Fruit fly (Drosophila melanogaster): Measurements from ENCODE around the gene dia.

Gene dia

dm6 chr2L:20805624-20806339 lies 47.8 kb downstream of the dia start (continued):
- TF ChIP-seq CG34406 (GFP tag; optimal IDR thresholded peaks at IDR 0.05) (peak; percentile 68), fkh (GFP tag; optimal IDR thresholded peaks at IDR 0.05) (peak; percentile 60), CG10631 (GFP tag; optimal IDR thresholded peaks at IDR 0.05) (peak; percentile 69), Sox15 (GFP tag; optimal IDR thresholded peaks at IDR 0.05) (peak; percentile 58), CG4318 (GFP tag; optimal IDR thresholded peaks at IDR 0.05) (peak; percentile 38), fd59A (GFP tag; optimal IDR thresholded peaks at IDR 0.05) (peak; percentile 16), Sox102F (GFP tag; optimal IDR thresholded peaks at IDR 0.05) (peak; percentile 78), CG9139 (GFP tag; optimal IDR thresholded peaks at IDR 0.05) (peak; percentile 12), Sox14 (GFP tag; optimal IDR thresholded peaks at IDR 0.05) (peak; percentile 65), Smox (GFP tag; optimal IDR thresholded peaks at IDR 0.05) (peak; percentile 73), pdm3 (GFP tag; optimal IDR thresholded peaks at IDR 0.05) (peak; percentile 68), CG8319 (GFP tag; optimal IDR thresholded peaks at IDR 0.05) (peak; percentile 63), Ets21C (GFP tag; optimal IDR thresholded peaks at IDR 0.05) (peak; percentile 15), dac (GFP tag; optimal IDR thresholded peaks at IDR 0.05) (peak; percentile 40), CG31627 (GFP tag; optimal IDR thresholded peaks at IDR 0.05) (peak; percentile 62), Eip93F (GFP tag; optimal IDR thresholded peaks at IDR 0.05) (peak; percentile 52), Ets96B (tag; optimal IDR thresholded peaks at IDR 0.05) (peak; percentile 49), vri (GFP tag; optimal IDR thresholded peaks at IDR 0.05) (peak; percentile 82)

- no peak for TF ChIP-seq vri (GFP tag; optimal IDR thresholded peaks at IDR 0.05)
- no peak for TF ChIP-seq Ets21C (GFP tag; optimal IDR thresholded peaks at IDR 0.05)
- no peak for TF ChIP-seq CG6276 (GFP tag; optimal IDR thresholded peaks at IDR 0.05)
- TF ChIP-seq CG6854 (GFP tag; optimal IDR thresholded peaks at IDR 0.05), result no peak
- no peak for TF ChIP-seq CG11762 (GFP tag; optimal IDR thresholded peaks at IDR 0.05; ENCODE audit: insufficient read depth)
- TF ChIP-seq fd85E (GFP tag; optimal IDR thresholded peaks at IDR 0.05), result no peak
- no peak for TF ChIP-seq CG11294 (GFP tag; IDR thresholded peaks at IDR 0.05)
- TF ChIP-seq Eip93F (GFP tag; optimal IDR thresholded peaks at IDR 0.05), result no peak
Measured at dm6 chr2L:20806619-20807018, 48.7 kb downstream of the dia start.

dm6 chr2L:20807617-20808509 lies 49.9 kb downstream of the dia start:
- peak; percentile 33 for TF ChIP-seq OdsH (GFP tag; optimal IDR thresholded peaks at IDR 0.05)
- peak; percentile 40 for TF ChIP-seq CG6792 (GFP tag; optimal IDR thresholded peaks at IDR 0.05)
- TF ChIP-seq CG3032 (tag; optimal IDR thresholded peaks at IDR 0.05), result peak; percentile 35
- TF ChIP-seq CG1621 (tag; optimal IDR thresholded peaks at IDR 0.05), result no peak
- peak; percentile 39 for TF ChIP-seq CG32006 (GFP tag; optimal IDR thresholded peaks at IDR 0.05)
- peak; percentile 30 for TF ChIP-seq vri (GFP tag; optimal IDR thresholded peaks at IDR 0.05)
- peak; percentile 12 for TF ChIP-seq CG11762 (GFP tag; optimal IDR thresholded peaks at IDR 0.05; ENCODE audit: insufficient read depth)
- TF ChIP-seq ss (GFP tag; optimal IDR thresholded peaks at IDR 0.05), result peak in 1 of 2 experiments; percentile 12
- peak; percentile 44 for TF ChIP-seq Ets96B (tag; optimal IDR thresholded peaks at IDR 0.05)
- peak; percentile 24 for TF ChIP-seq dsx (GFP tag; optimal IDR thresholded peaks at IDR 0.05; ENCODE audit: poor library complexity, severe bottlenecking)
- no peak for TF ChIP-seq CG6276 (GFP tag; optimal IDR thresholded peaks at IDR 0.05)
- TF ChIP-seq acj6 (GFP tag; optimal IDR thresholded peaks at IDR 0.05), result peak; percentile 34
- TF ChIP-seq CG9139 (GFP tag; optimal IDR thresholded peaks at IDR 0.05), result peak; percentile 3
- no peak for TF ChIP-seq net (GFP tag; optimal IDR thresholded peaks at IDR 0.05)
- peak; percentile 27 for TF ChIP-seq esn (GFP tag; optimal IDR thresholded peaks at IDR 0.05)
- peak; percentile 14 for TF ChIP-seq CG6808 (GFP tag; optimal IDR thresholded peaks at IDR 0.05)
- no peak for TF ChIP-seq fd85E (GFP tag; optimal IDR thresholded peaks at IDR 0.05)
- TF ChIP-seq CG8632 (GFP tag; optimal IDR thresholded peaks at IDR 0.05), result peak; percentile 40
- peak; percentile 15 for TF ChIP-seq CG10631 (GFP tag; optimal IDR thresholded peaks at IDR 0.05)
- peak; percentile 19 for TF ChIP-seq pdm3 (GFP tag; optimal IDR thresholded peaks at IDR 0.05)
- TF ChIP-seq CG15336 (GFP tag; IDR thresholded peaks at IDR 0.05), result peak; percentile 69
- no peak for TF ChIP-seq Sox14 (GFP tag; optimal IDR thresholded peaks at IDR 0.05)
- TF ChIP-seq Eip78C (GFP tag), result peak; percentile 68
- peak; percentile 87 for TF ChIP-seq fkh (GFP tag; optimal IDR thresholded peaks at IDR 0.05)
- TF ChIP-seq topi (GFP tag; optimal IDR thresholded peaks at IDR 0.05), result peak; percentile 11
- TF ChIP-seq Hr4 (GFP tag; optimal IDR thresholded peaks at IDR 0.05), result peak; percentile 3
- TF ChIP-seq lz (GFP tag; optimal IDR thresholded peaks at IDR 0.05), result no peak
- TF ChIP-seq CG8119 (GFP tag; IDR thresholded peaks at IDR 0.05), result peak; percentile 65; the same call in 2 of the 3 replicates
- no peak for TF ChIP-seq fd59A (GFP tag; optimal IDR thresholded peaks at IDR 0.05)
- TF ChIP-seq CG34406 (GFP tag; optimal IDR thresholded peaks at IDR 0.05), result peak; percentile 49
- peak; percentile 62 for TF ChIP-seq svp (GFP tag)
